Fruit fly (Drosophila melanogaster): Measurements from ENCODE around the gene CG14780.

Gene CG14780

dm6 chrX:1460278-1460872 is 11.9 kb upstream of the CG14780 start, which contains the start of gene Lrpprc2 (continued):
- TF ChIP-seq sd (tag; optimal IDR thresholded peaks at IDR 0.05) (no peak), croc (GFP tag; conservative IDR thresholded peaks at IDR 0.05) (no peak), CG10209 (GFP tag; optimal IDR thresholded peaks at IDR 0.05) (no peak), CG12104 (GFP tag; optimal IDR thresholded peaks at IDR 0.05) (no peak), CrebB (tag; optimal IDR thresholded peaks at IDR 0.05) (no peak), scrt (GFP tag; optimal IDR thresholded peaks at IDR 0.05) (no peak), Xbp1 (GFP tag; optimal IDR thresholded peaks at IDR 0.05) (no peak), CG7372 (GFP tag; IDR thresholded peaks at IDR 0.05) (no peak), Hr3 (GFP tag; optimal IDR thresholded peaks at IDR 0.05) (no peak), Lpt (GFP tag; optimal IDR thresholded peaks at IDR 0.05) (no peak), Hr78 (GFP tag; optimal IDR thresholded peaks at IDR 0.05) (no peak), row (GFP tag; IDR thresholded peaks at IDR 0.05) (no peak), CG4820 (GFP tag; optimal IDR thresholded peaks at IDR 0.05) (no peak), CG10147 (GFP tag; optimal IDR thresholded peaks at IDR 0.05) (no peak), Pdp1 (GFP tag; optimal IDR thresholded peaks at IDR 0.05) (peak in 1 of 2 experiments; percentile 95), chm (GFP tag; IDR thresholded peaks at IDR 0.05) (no peak), bsh (GFP tag; optimal IDR thresholded peaks at IDR 0.05) (no peak), vvl (GFP tag; IDR thresholded peaks at IDR 0.05) (0 out of 2 replicates have a peak, but pooled peaks have one; percentile 17), danr (GFP tag; IDR thresholded peaks at IDR 0.05) (no peak), CG6254 (GFP tag; optimal IDR thresholded peaks at IDR 0.05) (no peak), crp (GFP tag; optimal IDR thresholded peaks at IDR 0.05) (peak; percentile 4 to 90), HLH3B (GFP tag; IDR thresholded peaks at IDR 0.05) (no peak), CG15479 (GFP tag; optimal IDR thresholded peaks at IDR 0.05) (no peak), CG15514 (GFP tag; optimal IDR thresholded peaks at IDR 0.05) (peak; percentile 56), lbe (GFP tag; optimal IDR thresholded peaks at IDR 0.05) (no peak), CG14860 (GFP tag; IDR thresholded peaks at IDR 0.05; ENCODE audit: partially characterized antibody) (no peak), Scr (GFP tag; IDR thresholded peaks at IDR 0.05; ENCODE audit: partially characterized antibody) (0 out of 2 replicates have a peak, but pooled peaks have one; percentile 16), Elba2 (GFP tag; optimal IDR thresholded peaks at IDR 0.05) (no peak), CG14710 (tag; optimal IDR thresholded peaks at IDR 0.05) (peak; percentile 24), cg (GFP tag; optimal IDR thresholded peaks at IDR 0.05) (no peak), otp (GFP tag; IDR thresholded peaks at IDR 0.05) (no peak), hkb (optimal IDR thresholded peaks at IDR 0.05) (no peak), hkb (GFP tag; IDR thresholded peaks at IDR 0.05) (no peak), twi (tag; optimal IDR thresholded peaks at IDR 0.05) (no peak), aop (GFP tag; IDR thresholded peaks at IDR 0.05) (no peak), CG17361 (GFP tag; IDR thresholded peaks at IDR 0.05) (no peak), cas (GFP tag; IDR thresholded peaks at IDR 0.05) (no peak), sna (GFP tag; IDR thresholded peaks at IDR 0.05; ENCODE audit: partially characterized antibody) (no peak), CG8281 (tag; optimal IDR thresholded peaks at IDR 0.05) (no peak), CG16779 (GFP tag; IDR thresholded peaks at IDR 0.05) (no peak), Usf (GFP tag; optimal IDR thresholded peaks at IDR 0.05) (no peak), Hsf (GFP tag; optimal IDR thresholded peaks at IDR 0.05) (no peak), CG9437 (GFP tag; optimal IDR thresholded peaks at IDR 0.05) (no peak)

Data from whole organism, embryonic.